Worm (Caenorhabditis elegans) whole organism, late embryonic: Measurements from ENCODE around the gene C56C10.6.

Experiments used
- K09A11.1 ChIP-seq: sonication (generic microtip); optimal IDR thresholded peaks from 2 replicates; lab custom pipeline; 2017; ENCODE audit warnings: antibody characterized with exemption, mild to moderate bottlenecking, missing genetic modification characterization, missing compliant biosample characterization; ENCODE audit not compliant: insufficient read depth
- ama-1 ChIP-seq: fragments of 150-350 bp; optimal IDR thresholded peaks from 2 replicates; lab custom pipeline; 2014
- ceh-48 ChIP-seq: sonication (generic microtip); optimal IDR thresholded peaks from 2 replicates; lab custom pipeline; 2016; ENCODE audit warnings: missing genetic modification characterization, inconsistent platforms, missing compliant biosample characterization
- ceh-6 ChIP-seq: fragments of 200-800 bp; sonication (Bioruptor generic); optimal IDR thresholded peaks from 2 replicates; lab custom pipeline; 2018; ENCODE audit warnings: mild to moderate bottlenecking, missing genetic modification characterization, missing compliant biosample characterization
- dmd-4 ChIP-seq: sonication (generic microtip); optimal IDR thresholded peaks from 2 replicates; lab custom pipeline; 2016; ENCODE audit warnings: borderline replicate concordance, missing genetic modification characterization, missing compliant biosample characterization
- elt-2 ChIP-seq: sonication (generic microtip); optimal IDR thresholded peaks from 2 replicates; lab custom pipeline; 2016; ENCODE audit warnings: missing genetic modification reagents, missing genetic modification characterization, missing compliant biosample characterization
- nhr-11 ChIP-seq: fragments of 150-350 bp; optimal IDR thresholded peaks from 2 replicates; lab custom pipeline; 2014; ENCODE audit warnings: missing biosample characterization, missing genetic modification characterization
- nhr-232 ChIP-seq: sonication (generic microtip); optimal IDR thresholded peaks from 2 replicates; lab custom pipeline; 2016; ENCODE audit warnings: missing genetic modification characterization, missing compliant biosample characterization
- sdc-2 ChIP-seq: sonication (generic microtip); optimal IDR thresholded peaks from 2 replicates; lab custom pipeline; 2016; ENCODE audit warnings: missing genotype, missing genetic modification characterization, missing compliant biosample characterization

DNA sequence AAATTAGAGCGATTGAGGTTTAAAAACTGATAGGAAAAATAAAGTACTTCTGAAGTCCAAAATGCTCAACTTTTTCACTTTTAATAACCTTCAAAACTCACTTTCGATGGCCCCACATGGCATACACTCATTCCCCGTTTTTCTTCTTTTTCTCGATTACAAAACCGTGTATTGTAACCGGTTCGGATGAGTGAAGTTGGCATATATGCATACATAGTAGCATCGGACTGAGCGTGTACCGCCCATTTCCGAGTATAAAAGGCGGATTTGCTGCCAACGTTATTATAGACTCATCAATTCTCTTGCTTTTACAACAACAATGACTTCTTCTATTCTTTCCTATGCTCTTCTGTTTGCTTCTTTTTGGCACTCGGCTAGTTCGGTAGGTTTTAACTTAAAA, 1.6 kb upstream of the C56C10.6 start, which contains the start of gene C56C10.4:
- TF ChIP-seq nhr-11 (tag; lab: Kevin White, UChicago) = no peak
- no peak for TF ChIP-seq elt-2 (tag; lab: Kevin White, UChicago)
- no peak for TF ChIP-seq ama-1 (lab: Kevin White, UChicago)
- TF ChIP-seq dmd-4 (tag; lab: Kevin White, UChicago) = no peak
- no peak for TF ChIP-seq ceh-6 (GFP tag; lab: Kevin White, UChicago)
- TF ChIP-seq K09A11.1 (tag; lab: Kevin White, UChicago) = no peak
- TF ChIP-seq sdc-2 (tag; lab: Kevin White, UChicago) = no peak
- TF ChIP-seq ceh-48 (tag; lab: Kevin White, UChicago) = no peak
- TF ChIP-seq nhr-232 = no peak
